Worm (Caenorhabditis elegans) whole organism, late embryonic: ENCODE data around the gene nhr-247.

ENCODE experiments used
- F13H6.1 ChIP-seq: sonication (generic microtip); optimal IDR thresholded peaks from 2 replicates; lab custom pipeline; 2016; ENCODE audit warnings: missing genetic modification characterization, missing compliant biosample characterization
- mec-3 ChIP-seq: sonication (generic microtip); optimal IDR thresholded peaks from 2 replicates; lab custom pipeline; 2016; ENCODE audit warnings: borderline replicate concordance, missing genetic modification characterization, missing compliant biosample characterization
- nhr-11 ChIP-seq: fragments of 150-350 bp; optimal IDR thresholded peaks from 2 replicates; lab custom pipeline; 2014; ENCODE audit warnings: missing biosample characterization, missing genetic modification characterization
- pha-4 ChIP-seq: fragments of 150-350 bp; optimal IDR thresholded peaks from 2 replicates; lab custom pipeline; 2018; ENCODE audit warnings: missing biosample characterization, missing genetic modification reagents, missing genetic modification characterization

DNA sequence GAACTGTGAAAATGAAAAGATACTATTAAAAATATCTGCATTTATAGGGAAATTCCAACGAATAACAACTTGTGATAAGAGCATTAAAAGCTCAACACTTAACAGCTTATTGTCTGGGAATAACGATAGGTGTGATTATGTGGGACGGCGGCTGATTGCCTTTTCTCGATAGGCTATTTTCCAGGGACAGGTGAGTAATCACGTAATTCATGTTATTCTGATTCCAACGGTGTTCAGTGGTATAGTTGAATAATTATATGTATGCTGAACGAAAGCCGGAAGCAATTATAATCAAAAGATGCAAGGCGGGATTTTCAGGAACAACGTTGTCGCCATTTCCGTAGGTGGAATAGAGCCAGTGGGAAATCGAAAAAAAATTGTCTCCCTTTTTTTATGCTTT lies 45.9 kb upstream of the nhr-247 start, which contains the start of gene srw-17:
- TF ChIP-seq nhr-11 (tag; lab: Kevin White, UChicago) (no peak), pha-4 (no peak), mec-3 (tag; lab: Kevin White, UChicago) (no peak), F13H6.1 (tag; lab: Kevin White, UChicago) (no peak)
